Worm (Caenorhabditis elegans): ENCODE measurements around the gene arf-1.
A peak's percentile ranks its signal among the peaks of the same experiment; 100 is the strongest.

Gene arf-1

ce11 chrIII:5757492-5758045 is 42.9 kb downstream of the arf-1 start:
- TF ChIP-seq F44E2.7 (GFP tag; IDR thresholded peaks at IDR 0.05) (no peak), aha-1 (tag) (peak; percentile 94), rbr-2 (tag; optimal IDR thresholded peaks at IDR 0.05) (peak; percentile 27), snpc-1.2 (GFP tag; IDR thresholded peaks at IDR 0.05) (0 out of 2 replicates have a peak, but pooled peaks have one; percentile 10), ces-1 (GFP tag; optimal IDR thresholded peaks at IDR 0.05) (peak; percentile 6), unc-62 (GFP tag; optimal IDR thresholded peaks at IDR 0.05 in 1 of 2) (no peak), unc-62 (tag; optimal IDR thresholded peaks at IDR 0.05) (no peak), mep-1 (tag; optimal IDR thresholded peaks at IDR 0.05) (peak; percentile 12), ctbp-1 (GFP tag; IDR thresholded peaks at IDR 0.05) (peak; percentile 21; the same call in 1 of the 2 replicates)

- TF ChIP-seq snpc-4 (tag; optimal IDR thresholded peaks at IDR 0.05) (no peak), ZK337.2 (GFP tag; IDR thresholded peaks at IDR 0.05) (no peak), zag-1 (tag; optimal IDR thresholded peaks at IDR 0.05) (no peak), nhr-111 (GFP tag; optimal IDR thresholded peaks at IDR 0.05) (no peak), nhr-6 (tag; optimal IDR thresholded peaks at IDR 0.05) (no peak), rbr-2 (tag; optimal IDR thresholded peaks at IDR 0.05) (peak; percentile 61), nhr-76 (tag; optimal IDR thresholded peaks at IDR 0.05) (no peak), tra-1 (GFP tag; IDR thresholded peaks at IDR 0.05) (0 out of 2 replicates have a peak, but pooled peaks have one; percentile 11), nhr-11 (tag; optimal IDR thresholded peaks at IDR 0.05) (peak; percentile 58), fkh-10 (GFP tag; optimal IDR thresholded peaks at IDR 0.05) (peak; percentile 85), nhr-102 (tag; optimal IDR thresholded peaks at IDR 0.05) (no peak), egl-43 (GFP tag; IDR thresholded peaks at IDR 0.05) (0 out of 2 replicates have a peak, but pooled peaks have one; percentile 29), lin-1 (GFP tag; IDR thresholded peaks at IDR 0.05) (no peak), T20F7.1 (GFP tag; optimal IDR thresholded peaks at IDR 0.05) (no peak), nhr-25 (tag; optimal IDR thresholded peaks at IDR 0.05; ENCODE audit: borderline replicate concordance, insufficient read depth) (no peak), egl-27 (tag; optimal IDR thresholded peaks at IDR 0.05) (no peak), saeg-2 (GFP tag; IDR thresholded peaks at IDR 0.05) (0 out of 2 replicates have a peak, but pooled peaks have one; percentile 31), lin-29 (GFP tag; IDR thresholded peaks at IDR 0.05) (no peak), spr-3 (GFP tag; optimal IDR thresholded peaks at IDR 0.05) (no peak), cey-2 (tag; optimal IDR thresholded peaks at IDR 0.05; ENCODE audit: borderline replicate concordance, insufficient read depth) (no peak), mes-2 (tag; optimal IDR thresholded peaks at IDR 0.05; ENCODE audit: poor library complexity, severe bottlenecking) (peak; percentile 20), lin-39 (tag; optimal IDR thresholded peaks at IDR 0.05) (no peak), ceh-44 (GFP tag; IDR thresholded peaks at IDR 0.05) (no peak), nhr-10 (tag; optimal IDR thresholded peaks at IDR 0.05) (no peak), T26A8.4 (GFP tag; IDR thresholded peaks at IDR 0.05) (no peak), F37D6.2 (tag; optimal IDR thresholded peaks at IDR 0.05) (peak; percentile 44), ceh-20 (GFP tag; IDR thresholded peaks at IDR 0.05) (peak; percentile 70; the same call in 1 of the 2 replicates), lin-13 (GFP tag; optimal IDR thresholded peaks at IDR 0.05) (no peak), mxl-2 (GFP tag; conservative IDR thresholded peaks at IDR 0.05) (no peak), hlh-30 (tag; optimal IDR thresholded peaks at IDR 0.05; ENCODE audit: insufficient read depth) (peak; percentile 63), aha-1 (tag) (peak; percentile 98), unc-62 (GFP tag; optimal IDR thresholded peaks at IDR 0.05 in 1 of 2) (peak in 1 of 2 experiments; percentile 99), unc-62 (tag; optimal IDR thresholded peaks at IDR 0.05) (no peak), Y75B8A.6 (GFP tag; IDR thresholded peaks at IDR 0.05) (no peak), daf-12 (tag; optimal IDR thresholded peaks at IDR 0.05) (no peak), duxl-1 (tag; optimal IDR thresholded peaks at IDR 0.05; ENCODE audit: poor library complexity) (no peak), dmd-6 (GFP tag; IDR thresholded peaks at IDR 0.05) (peak; percentile 50), ceh-82 (tag; optimal IDR thresholded peaks at IDR 0.05) (no peak), dpl-1 (GFP tag; optimal IDR thresholded peaks at IDR 0.05) (peak; percentile 21), hif-1 (tag; optimal IDR thresholded peaks at IDR 0.05) (peak in 1 of 2 experiments; percentile 65), vab-7 (GFP tag; IDR thresholded peaks at IDR 0.05) (no peak), lin-15B (tag; optimal IDR thresholded peaks at IDR 0.05) (no peak)
Observed at ce11 chrIII:5758519-5759099, 43.9 kb downstream of the arf-1 start.

Measured in whole organism, L4 larva.